Fruit fly (Drosophila melanogaster) whole organism, embryonic: ENCODE results near the gene msd1.

ENCODE experiments used
- Aef1 ChIP-seq: fragments of 200-800 bp; sonication (Bioruptor generic); IDR thresholded peaks from 3 replicates; pipeline ENCODE4 v1.3.6; 2022; ENCODE audit warnings: missing biosample characterization, missing genetic modification characterization
- Atf-2 ChIP-seq: fragments of 200-800 bp; sonication (Bioruptor generic); optimal IDR thresholded peaks from 2 replicates; lab custom pipeline; 2016; ENCODE audit warnings: missing biosample characterization, missing genetic modification characterization
- Bgb ChIP-seq: fragments of 200-800 bp; sonication (Bioruptor generic); IDR thresholded peaks from 2 replicates; pipeline ENCODE4 v1.3.6; 2022; ENCODE audit warnings: missing biosample characterization, missing genetic modification characterization; ENCODE audit not compliant: partially characterized antibody
- BtbVII ChIP-seq: fragments of 200-800 bp; sonication (Bioruptor generic); optimal IDR thresholded peaks from 3 replicates; lab custom pipeline; 2017; ENCODE audit warnings: missing biosample characterization, mild to moderate bottlenecking, missing genetic modification characterization
- CG10267 ChIP-seq: fragments of 200-800 bp; sonication (Bioruptor generic); optimal IDR thresholded peaks from 2 replicates; lab custom pipeline; 2018; ENCODE audit warnings: missing biosample characterization, mild to moderate bottlenecking, missing genetic modification characterization, moderate library complexity
- CG10274 ChIP-seq: fragments of 200-800 bp; sonication (Bioruptor generic); optimal IDR thresholded peaks from 3 replicates; lab custom pipeline; 2017; ENCODE audit warnings: missing biosample characterization, mild to moderate bottlenecking, missing genetic modification characterization
- CG12071 ChIP-seq: fragments of 200-800 bp; sonication (Bioruptor generic); optimal IDR thresholded peaks from 3 replicates; lab custom pipeline; 2018; ENCODE audit warnings: missing biosample characterization, mild to moderate bottlenecking, missing genetic modification characterization
- CG12942 ChIP-seq: fragments of 200-800 bp; sonication (Bioruptor generic); optimal IDR thresholded peaks from 3 replicates; lab custom pipeline; 2016; ENCODE audit warnings: missing biosample characterization, missing genetic modification characterization
- CG13424 ChIP-seq: fragments of 200-800 bp; sonication (Bioruptor generic); optimal IDR thresholded peaks from 2 replicates; lab custom pipeline; 2019; ENCODE audit warnings: missing biosample characterization, mild to moderate bottlenecking, missing genetic modification characterization, moderate library complexity
- CG14667 ChIP-seq: fragments of 200-800 bp; sonication (Bioruptor generic); IDR thresholded peaks from 2 replicates; pipeline ENCODE4 v1.3.6; 2022; ENCODE audit warnings: missing biosample characterization, missing genetic modification characterization
- CG15011 ChIP-seq: fragments of 200-800 bp; sonication (Bioruptor generic); optimal IDR thresholded peaks from 3 replicates; lab custom pipeline; 2018; ENCODE audit warnings: missing biosample characterization, mild to moderate bottlenecking, missing genetic modification characterization
- CG1529 ChIP-seq: fragments of 200-800 bp; sonication (Bioruptor generic); optimal IDR thresholded peaks from 3 replicates; lab custom pipeline; 2018; ENCODE audit warnings: missing biosample characterization, missing genetic modification characterization
- CG15514 ChIP-seq: fragments of 200-800 bp; sonication (Bioruptor generic); optimal IDR thresholded peaks from 3 replicates; lab custom pipeline; 2017; ENCODE audit warnings: missing biosample characterization, missing genetic modification characterization, mild to moderate bottlenecking, moderate library complexity, missing genetic modification reagents
- CG17359 ChIP-seq: fragments of 200-800 bp; sonication (Bioruptor generic); optimal IDR thresholded peaks from 3 replicates; lab custom pipeline; 2018; ENCODE audit warnings: missing biosample characterization, mild to moderate bottlenecking, missing genetic modification characterization, moderate library complexity
- CG1792 ChIP-seq: fragments of 200-800 bp; sonication (Bioruptor generic); optimal IDR thresholded peaks from 2 replicates; lab custom pipeline; 2016; ENCODE audit warnings: missing biosample characterization, missing genetic modification characterization
- CG30403 ChIP-seq: fragments of 200-800 bp; sonication (Bioruptor generic); optimal IDR thresholded peaks from 3 replicates; lab custom pipeline; 2016; ENCODE audit warnings: missing biosample characterization, missing genetic modification characterization
- CG6654 ChIP-seq: fragments of 200-800 bp; sonication (Bioruptor generic); optimal IDR thresholded peaks from 2 replicates; lab custom pipeline; 2017; ENCODE audit warnings: missing biosample characterization, mild to moderate bottlenecking, missing genetic modification characterization
- CG7928 ChIP-seq: fragments of 200-800 bp; sonication (Bioruptor generic); optimal IDR thresholded peaks from 2 replicates; lab custom pipeline; 2017; ENCODE audit warnings: missing biosample characterization, mild to moderate bottlenecking, missing genetic modification characterization
- CG7963 ChIP-seq: fragments of 200-800 bp; sonication (Bioruptor generic); IDR thresholded peaks from 3 replicates; pipeline ENCODE4 v1.3.6; 2022; ENCODE audit warnings: missing biosample characterization, missing genetic modification characterization; ENCODE audit not compliant: partially characterized antibody
- CG7987 ChIP-seq: fragments of 200-800 bp; sonication (Bioruptor generic); optimal IDR thresholded peaks from 2 replicates; lab custom pipeline; 2018; ENCODE audit warnings: missing biosample characterization, mild to moderate bottlenecking, missing genetic modification characterization, moderate library complexity
- CG9437 ChIP-seq: fragments of 200-800 bp; sonication (Bioruptor generic); optimal IDR thresholded peaks from 2 replicates; lab custom pipeline; 2018; ENCODE audit warnings: missing biosample characterization, mild to moderate bottlenecking, missing genetic modification characterization
- Dfd ChIP-seq, 2 experiments: fragments of >200 bp; optimal IDR thresholded peaks; 2 replicates each; lab custom pipeline; 2017; ENCODE audit warnings: missing biosample characterization in 2 of 2, missing genetic modification characterization in 2 of 2
- Dip2 ChIP-seq: fragments of 200-800 bp; sonication (Bioruptor generic); IDR thresholded peaks from 2 replicates; pipeline ENCODE4 v1.3.6; 2022; ENCODE audit warnings: missing biosample characterization, missing genetic modification characterization
- Ets65A ChIP-seq: fragments of 200-800 bp; sonication (Bioruptor generic); peaks from one replicate; lab custom pipeline; 2016; ENCODE audit warnings: missing biosample characterization, missing genetic modification characterization
- HLHmδ ChIP-seq: fragments of 200-800 bp; sonication (Bioruptor generic); optimal IDR thresholded peaks from 2 replicates; lab custom pipeline; 2018; ENCODE audit warnings: missing biosample characterization, mild to moderate bottlenecking, missing genetic modification characterization, moderate library complexity
- Jarid2 ChIP-seq: fragments of 200-800 bp; sonication (Bioruptor generic); optimal IDR thresholded peaks from 3 replicates; lab custom pipeline; 2017; ENCODE audit warnings: mild to moderate bottlenecking, missing biosample characterization, missing genetic modification reagents, missing genetic modification characterization
- Mad ChIP-seq: fragments of 200-800 bp; sonication (Bioruptor generic); optimal IDR thresholded peaks from 2 replicates; lab custom pipeline; 2016; ENCODE audit warnings: missing biosample characterization, missing genetic modification characterization
- NC2α ChIP-seq: fragments of 200-800 bp; sonication (Bioruptor generic); optimal IDR thresholded peaks from 2 replicates; lab custom pipeline; 2016; ENCODE audit warnings: missing biosample characterization, missing genetic modification characterization
- Sin3A ChIP-seq: fragments of >200 bp; optimal IDR thresholded peaks from 2 replicates; lab custom pipeline; 2018
- Six4 ChIP-seq: fragments of 200-800 bp; sonication (Bioruptor generic); optimal IDR thresholded peaks from 2 replicates; lab custom pipeline; 2016; ENCODE audit warnings: missing biosample characterization, missing genetic modification characterization
- Sry-β ChIP-seq: fragments of 200-800 bp; sonication (Bioruptor generic); optimal IDR thresholded peaks from 2 replicates; lab custom pipeline; 2018; ENCODE audit warnings: missing biosample characterization, mild to moderate bottlenecking, missing genetic modification characterization, moderate library complexity
- YL-1 ChIP-seq: fragments of 200-800 bp; sonication (Bioruptor generic); optimal IDR thresholded peaks from 3 replicates; lab custom pipeline; 2017; ENCODE audit warnings: missing biosample characterization, mild to moderate bottlenecking, missing genetic modification characterization
- bcd ChIP-seq: fragments of 200-800 bp; sonication (Bioruptor generic); optimal IDR thresholded peaks from 2 replicates; lab custom pipeline; 2017; ENCODE audit warnings: missing biosample characterization, mild to moderate bottlenecking, missing genetic modification characterization
- bsh ChIP-seq, 2 experiments: fragments of 200-800 bp; sonication (Bioruptor generic); optimal IDR thresholded peaks; 2 replicates each; lab custom pipeline; 2017 to 2018; ENCODE audit warnings: mild to moderate bottlenecking in 2 of 2, missing biosample characterization in 2 of 2, missing genetic modification characterization in 2 of 2, moderate library complexity in 1 of 2
- cwo ChIP-seq: fragments of 200-800 bp; sonication (Bioruptor generic); optimal IDR thresholded peaks from 3 replicates; lab custom pipeline; 2017; ENCODE audit warnings: missing biosample characterization, missing genetic modification characterization, mild to moderate bottlenecking, moderate library complexity, missing genetic modification reagents
- fd96Cb ChIP-seq: fragments of 200-800 bp; sonication (Bioruptor generic); optimal IDR thresholded peaks from 2 replicates; lab custom pipeline; 2018; ENCODE audit warnings: missing biosample characterization, mild to moderate bottlenecking, missing genetic modification characterization, moderate library complexity
- ftz-f1 ChIP-seq: fragments of 200-800 bp; sonication (Bioruptor generic); optimal IDR thresholded peaks from 2 replicates; lab custom pipeline; 2016; ENCODE audit warnings: missing biosample characterization, missing genetic modification characterization
- gsb ChIP-seq: fragments of 200-800 bp; sonication (Bioruptor generic); IDR thresholded peaks from 2 replicates; pipeline ENCODE4 v1.3.6; 2022; ENCODE audit warnings: missing biosample characterization, missing genetic modification characterization
- gsb-n ChIP-seq: fragments of 200-800 bp; sonication (Bioruptor generic); optimal IDR thresholded peaks from 3 replicates; lab custom pipeline; 2018; ENCODE audit warnings: missing biosample characterization, mild to moderate bottlenecking, missing genetic modification characterization
- kay ChIP-seq: fragments of 200-800 bp; sonication (Bioruptor generic); optimal IDR thresholded peaks from 2 replicates; lab custom pipeline; 2016; ENCODE audit warnings: missing biosample characterization, missing genetic modification characterization
- lbe ChIP-seq: fragments of 200-800 bp; sonication (Bioruptor generic); optimal IDR thresholded peaks from 2 replicates; lab custom pipeline; 2016; ENCODE audit warnings: missing biosample characterization, mild to moderate bottlenecking, missing genetic modification characterization
- nau ChIP-seq: fragments of 200-800 bp; sonication (Bioruptor generic); optimal IDR thresholded peaks from 3 replicates; lab custom pipeline; 2017; ENCODE audit warnings: missing biosample characterization, mild to moderate bottlenecking, missing genetic modification characterization, missing genetic modification reagents
- odd ChIP-seq: fragments of 200-800 bp; sonication (Bioruptor generic); optimal IDR thresholded peaks from 2 replicates; lab custom pipeline; 2017; ENCODE audit warnings: missing biosample characterization, mild to moderate bottlenecking, missing genetic modification characterization
- pita ChIP-seq: fragments of 200-800 bp; sonication (Bioruptor generic); optimal IDR thresholded peaks from 2 replicates; lab custom pipeline; 2017; ENCODE audit warnings: missing biosample characterization, mild to moderate bottlenecking, missing genetic modification characterization
- pnt ChIP-seq: fragments of 200-800 bp; sonication (Bioruptor generic); optimal IDR thresholded peaks from 3 replicates; lab custom pipeline; 2016; ENCODE audit warnings: missing biosample characterization, missing genetic modification characterization
- pzg ChIP-seq: fragments of 200-800 bp; sonication (Bioruptor generic); optimal IDR thresholded peaks from 3 replicates; lab custom pipeline; 2018; ENCODE audit warnings: missing biosample characterization, mild to moderate bottlenecking, missing genetic modification characterization, moderate library complexity
- rib ChIP-seq: fragments of 200-800 bp; sonication (Bioruptor generic); IDR thresholded peaks from 2 replicates; pipeline ENCODE4 v1.3.6; 2022; ENCODE audit warnings: missing biosample characterization, missing genetic modification characterization
- ssp ChIP-seq: fragments of 200-800 bp; sonication (Bioruptor generic); IDR thresholded peaks from 2 replicates; pipeline ENCODE4 v1.3.6; 2022; ENCODE audit warnings: missing biosample characterization, missing genetic modification characterization
- stc ChIP-seq: fragments of 200-800 bp; sonication (Bioruptor generic); IDR thresholded peaks from 2 replicates; pipeline ENCODE4 v1.3.6; 2022; ENCODE audit warnings: missing biosample characterization, missing genetic modification characterization
- twi ChIP-seq: fragments of 200-800 bp; optimal IDR thresholded peaks from 2 replicates; lab custom pipeline; 2019; ENCODE audit warnings: missing biosample characterization, mild to moderate bottlenecking, missing genetic modification characterization, moderate library complexity
- tx ChIP-seq: fragments of 200-800 bp; sonication (Bioruptor generic); optimal IDR thresholded peaks from 2 replicates; lab custom pipeline; 2016; ENCODE audit warnings: missing biosample characterization, missing genetic modification characterization

The msd1 gene

dm6 chr3L:1352065-1352464, 20.5 kb downstream of the msd1 start (continued):
- no peak for TF ChIP-seq CG12942
- TF ChIP-seq Jarid2 (GFP tag; lab: Kevin White, UChicago) = peak; percentile 21
- TF ChIP-seq Ets65A (GFP tag; lab: Kevin White, UChicago) = peak; percentile 71
- TF ChIP-seq CG7987 (GFP tag; lab: Kevin White, UChicago) = no peak
- TF ChIP-seq odd = peak; percentile 77
- peak; percentile 3 for TF ChIP-seq pnt (GFP tag; lab: Kevin White, UChicago)
- no peak for TF ChIP-seq CG9437 (GFP tag; lab: Kevin White, UChicago)
- no peak for TF ChIP-seq NC2α (GFP tag; lab: Kevin White, UChicago)
- TF ChIP-seq CG1529 (GFP tag; lab: Kevin White, UChicago) = no peak
- peak; percentile 33 for TF ChIP-seq YL-1 (GFP tag; lab: Kevin White, UChicago)
- TF ChIP-seq CG15011 (GFP tag; lab: Kevin White, UChicago) = no peak
- no peak for TF ChIP-seq rib (GFP tag; lab: Robert Waterston, UW)
- peak; percentile 27 for TF ChIP-seq CG17359
- TF ChIP-seq CG15514 = peak; percentile 48
- peak; percentile 31; the same call in 1 of the 2 replicates for TF ChIP-seq ssp (GFP tag; lab: Robert Waterston, UW)
- TF ChIP-seq CG12071 = no peak
- peak; percentile 32 for TF ChIP-seq Sry-β
- TF ChIP-seq lbe (GFP tag; lab: Kevin White, UChicago) = no peak
- peak; percentile 27; the same call in 1 of the 2 replicates for TF ChIP-seq stc (GFP tag; lab: Robert Waterston, UW)
- TF ChIP-seq Dfd (GFP tag; optimal IDR thresholded peaks at IDR 0.05; lab: Kevin White, UChicago) = no peak
- TF ChIP-seq CG13424 (tag; lab: Kevin White, UChicago) = peak; percentile 23
- no peak for TF ChIP-seq fd96Cb (tag; lab: Kevin White, UChicago)
- no peak for TF ChIP-seq CG10274 (GFP tag; lab: Kevin White, UChicago)
- no peak for TF ChIP-seq kay (GFP tag; lab: Kevin White, UChicago)
- TF ChIP-seq pita (GFP tag; lab: Kevin White, UChicago) = peak; percentile 34
- TF ChIP-seq Bgb (GFP tag; lab: Robert Waterston, UW) = peak; percentile 89
- TF ChIP-seq tx (GFP tag; lab: Kevin White, UChicago) = peak; percentile 8
- TF ChIP-seq bsh (GFP tag; optimal IDR thresholded peaks at IDR 0.05; lab: Kevin White, UChicago) = peak in 1 of 2 experiments; percentile 18
- TF ChIP-seq CG7963 (GFP tag; lab: Robert Waterston, UW) = peak; percentile 70
- TF ChIP-seq Aef1 = no peak
- TF ChIP-seq CG7928 (GFP tag; lab: Kevin White, UChicago) = no peak
- no peak for TF ChIP-seq Mad (GFP tag; lab: Kevin White, UChicago)
- no peak for TF ChIP-seq ftz-f1
- TF ChIP-seq pzg (GFP tag; lab: Kevin White, UChicago) = peak; percentile 22
- TF ChIP-seq CG6654 (GFP tag; lab: Kevin White, UChicago) = no peak
- TF ChIP-seq gsb (GFP tag; lab: Robert Waterston, UW) = no peak
- no peak for TF ChIP-seq HLHmδ
- TF ChIP-seq Atf-2 = no peak
- TF ChIP-seq CG30403 (GFP tag; lab: Kevin White, UChicago) = peak; percentile 44
- TF ChIP-seq cwo (GFP tag; lab: Kevin White, UChicago) = no peak
- no peak for TF ChIP-seq Sin3A (lab: Kevin White, UChicago)
- peak; percentile 10 for TF ChIP-seq bcd
- TF ChIP-seq Six4 (GFP tag; lab: Kevin White, UChicago) = no peak
- TF ChIP-seq twi (tag; lab: Kevin White, UChicago) = peak; percentile 3
- TF ChIP-seq nau = peak; percentile 10
- TF ChIP-seq CG1792 (GFP tag; lab: Kevin White, UChicago) = no peak
- no peak for TF ChIP-seq BtbVII (GFP tag; lab: Kevin White, UChicago)
- TF ChIP-seq gsb-n (tag; lab: Kevin White, UChicago) = peak; percentile 19
- TF ChIP-seq Dip2 (GFP tag; lab: Robert Waterston, UW) = peak; percentile 94
- peak; percentile 57 for TF ChIP-seq CG10267
- TF ChIP-seq CG14667 (GFP tag; lab: Robert Waterston, UW) = no peak
